Fruit fly (Drosophila melanogaster): ENCODE data around the gene DZIP1.
A peak's percentile ranks its signal among the peaks of the same experiment; 100 is the strongest.

DZIP1 gene

DNA sequence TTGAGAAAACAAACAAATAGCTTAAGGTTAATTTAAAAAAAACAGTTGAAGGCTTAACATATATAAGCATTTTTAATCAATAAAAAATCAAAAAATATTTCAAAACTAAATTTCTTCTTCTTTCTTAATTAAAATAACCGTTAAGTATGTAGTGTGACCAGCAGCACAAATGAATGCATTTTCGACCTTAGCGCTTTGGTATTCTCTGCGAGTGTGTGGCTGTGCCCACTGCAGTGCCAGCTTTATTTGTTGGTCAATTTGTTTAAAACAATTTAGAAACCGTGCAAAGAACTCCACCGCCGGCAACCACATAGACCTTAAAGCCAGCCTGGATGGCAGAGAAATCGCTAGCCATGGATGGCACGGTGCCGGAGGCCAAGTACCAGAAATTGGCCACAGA is 12.8 kb downstream of the DZIP1 start, which contains the start of gene CG6607:
TSS of gene CG6607 (plus strand) at position 203 of the 400 bp plus-strand sequence.
- TF ChIP-seq CG12605 (GFP tag; IDR thresholded peaks at IDR 0.05) (no peak), CG8159 (tag; optimal IDR thresholded peaks at IDR 0.05) (no peak), Snoo (tag; optimal IDR thresholded peaks at IDR 0.05) (no peak), CG32121 (GFP tag; IDR thresholded peaks at IDR 0.05) (no peak), Pif1A (GFP tag; optimal IDR thresholded peaks at IDR 0.05) (no peak), rn (GFP tag; IDR thresholded peaks at IDR 0.05) (no peak), CG10348 (GFP tag; IDR thresholded peaks at IDR 0.05) (no peak), CG34367 (tag; optimal IDR thresholded peaks at IDR 0.05) (no peak), CG15710 (tag; optimal IDR thresholded peaks at IDR 0.05) (no peak), CG9948 (tag; optimal IDR thresholded peaks at IDR 0.05) (no peak), CG13204 (GFP tag; optimal IDR thresholded peaks at IDR 0.05) (no peak), CG17806 (tag; optimal IDR thresholded peaks at IDR 0.05) (no peak)

DNA sequence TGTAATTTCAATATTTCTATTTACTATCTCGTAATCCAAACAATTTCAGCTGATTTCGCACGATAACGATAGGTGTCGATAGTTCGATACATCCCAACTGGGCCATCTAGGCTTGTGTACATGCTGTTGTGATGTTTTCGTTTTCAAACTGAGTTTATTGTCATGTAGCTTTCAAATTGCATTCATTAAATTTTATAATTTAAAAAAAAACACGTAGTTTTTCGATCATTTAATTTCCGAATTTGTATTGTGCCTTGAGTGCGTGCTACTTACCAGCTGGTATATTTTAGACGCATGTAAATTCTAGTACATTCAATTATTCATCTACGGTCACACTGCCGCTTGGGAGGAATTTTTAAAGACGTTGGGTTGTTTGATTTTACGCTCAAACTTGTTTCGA is 15.2 kb downstream of the DZIP1 start, which contains the start of the genes CG13623 and ana1:
TSS of gene CG13623 (minus strand) at position 231 of the 400 bp plus-strand sequence.
TSS of gene ana1 (plus strand) at position 249 of the 400 bp plus-strand sequence.
- no peak for TF ChIP-seq gl (tag; optimal IDR thresholded peaks at IDR 0.05)
- no peak for TF ChIP-seq CG34367 (tag; optimal IDR thresholded peaks at IDR 0.05)
- no peak for TF ChIP-seq CG8159 (tag; optimal IDR thresholded peaks at IDR 0.05)
- no peak for TF ChIP-seq CG17806 (tag; optimal IDR thresholded peaks at IDR 0.05)
- TF ChIP-seq CG15710 (tag; optimal IDR thresholded peaks at IDR 0.05): no peak
- no peak for TF ChIP-seq CG13204 (GFP tag; optimal IDR thresholded peaks at IDR 0.05)
- no peak for TF ChIP-seq EcR (GFP tag; optimal IDR thresholded peaks at IDR 0.05)
- TF ChIP-seq fd96Ca (GFP tag; IDR thresholded peaks at IDR 0.05): no peak
- TF ChIP-seq rn (GFP tag; IDR thresholded peaks at IDR 0.05): no peak

DNA sequence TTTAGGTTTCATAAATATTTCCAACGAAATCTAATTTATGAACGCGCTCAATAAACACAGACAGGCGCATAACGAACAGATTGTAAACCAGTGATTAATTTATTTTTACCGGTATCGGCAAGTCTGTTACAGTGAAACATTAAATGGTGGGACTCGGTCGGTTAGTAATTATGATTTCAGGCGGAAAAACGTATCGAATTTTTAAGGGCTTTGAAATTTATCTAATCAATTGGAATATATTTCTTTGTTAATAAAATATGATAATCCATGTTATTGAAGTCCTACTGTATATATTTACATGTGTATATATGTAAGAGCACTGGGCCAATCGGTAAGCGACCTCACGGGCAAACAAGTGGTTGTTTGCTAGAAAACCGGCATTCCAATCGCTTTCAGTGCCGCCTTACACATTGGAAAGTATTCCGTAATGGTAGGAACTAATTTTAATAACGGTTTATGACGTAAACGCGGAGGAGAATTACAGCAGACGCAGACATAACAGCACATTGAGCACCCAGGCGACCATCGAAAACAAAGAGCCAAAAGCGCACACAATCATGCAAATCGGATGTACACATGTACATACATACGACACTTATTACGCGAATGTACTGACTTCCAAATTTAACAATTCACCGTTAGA is 28.1 kb downstream of the DZIP1 start:
- TF ChIP-seq CG13204 (GFP tag; optimal IDR thresholded peaks at IDR 0.05) (no peak), CG8159 (tag; optimal IDR thresholded peaks at IDR 0.05) (peak; percentile 73), CG12605 (GFP tag; IDR thresholded peaks at IDR 0.05) (peak; percentile 93), CG14655 (GFP tag; optimal IDR thresholded peaks at IDR 0.05) (no peak), Snoo (tag; optimal IDR thresholded peaks at IDR 0.05) (peak; percentile 92), CG32121 (GFP tag; IDR thresholded peaks at IDR 0.05) (peak; percentile 96), Pif1A (GFP tag; optimal IDR thresholded peaks at IDR 0.05) (peak; percentile 92), CG4496 (GFP tag; IDR thresholded peaks at IDR 0.05) (peak; percentile 96), D1 (tag; optimal IDR thresholded peaks at IDR 0.05) (no peak), rn (GFP tag; IDR thresholded peaks at IDR 0.05) (peak; percentile 84), Ets98B (GFP tag; IDR thresholded peaks at IDR 0.05) (peak; percentile 97), Pif1B (GFP tag; optimal IDR thresholded peaks at IDR 0.05) (peak; percentile 89), CG34367 (tag; optimal IDR thresholded peaks at IDR 0.05) (peak; percentile 87), fd96Ca (GFP tag; IDR thresholded peaks at IDR 0.05) (peak; percentile 88), CG17806 (tag; optimal IDR thresholded peaks at IDR 0.05) (peak; percentile 64), CG9948 (tag; optimal IDR thresholded peaks at IDR 0.05) (peak; percentile 68), gl (tag; optimal IDR thresholded peaks at IDR 0.05) (peak; percentile 52), CG15710 (tag; optimal IDR thresholded peaks at IDR 0.05) (peak; percentile 90), EcR (GFP tag; optimal IDR thresholded peaks at IDR 0.05) (peak; percentile 37), CG8301 (tag; optimal IDR thresholded peaks at IDR 0.05) (no peak), CG10348 (GFP tag; IDR thresholded peaks at IDR 0.05) (peak; percentile 70; the same call in 1 of the 2 replicates)

DNA sequence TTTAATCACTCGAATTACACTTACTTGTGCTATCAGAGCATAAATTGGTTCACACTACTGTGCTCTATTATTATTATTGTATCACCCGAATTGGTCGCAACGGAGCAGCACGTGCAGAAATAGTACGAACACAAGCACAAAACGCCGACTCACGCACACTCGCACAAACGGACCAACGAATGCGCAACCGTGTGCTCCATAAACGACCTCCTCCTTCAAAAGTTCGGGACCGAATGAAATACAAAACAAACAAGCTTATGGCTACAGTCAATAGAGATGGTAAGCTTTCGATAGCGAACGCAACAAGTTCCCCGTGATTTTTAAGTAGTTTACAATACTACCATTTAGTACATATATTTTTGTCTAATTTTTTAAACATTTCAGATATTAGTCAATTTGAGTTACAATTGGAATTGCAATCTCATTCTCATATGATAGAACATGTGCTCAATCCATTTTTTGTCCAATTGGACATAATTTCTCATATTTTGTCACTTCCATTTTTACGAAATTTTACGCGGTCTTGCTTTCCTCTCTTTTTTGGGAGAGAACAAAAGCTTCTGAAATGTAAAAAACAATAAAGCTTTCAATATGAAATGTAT is 28.7 kb downstream of the DZIP1 start, which contains the start of gene Cftr:
TSS of gene Cftr (minus strand) at position 239 of the 602 bp plus-strand sequence.
- TF ChIP-seq gl (tag; optimal IDR thresholded peaks at IDR 0.05) (peak; percentile 39), CG8159 (tag; optimal IDR thresholded peaks at IDR 0.05) (peak; percentile 12), CG4496 (GFP tag; IDR thresholded peaks at IDR 0.05) (peak; percentile 73), fd96Ca (GFP tag; IDR thresholded peaks at IDR 0.05) (peak; percentile 70; the same call in 2 of the 3 replicates), CG14655 (GFP tag; optimal IDR thresholded peaks at IDR 0.05) (peak; percentile 3), CG13204 (GFP tag; optimal IDR thresholded peaks at IDR 0.05) (no peak), rn (GFP tag; IDR thresholded peaks at IDR 0.05) (no peak), D1 (tag; optimal IDR thresholded peaks at IDR 0.05) (no peak), CG8301 (tag; optimal IDR thresholded peaks at IDR 0.05) (no peak), CG10348 (GFP tag; IDR thresholded peaks at IDR 0.05) (no peak), CG17806 (tag; optimal IDR thresholded peaks at IDR 0.05) (peak; percentile 6), Pif1A (GFP tag; optimal IDR thresholded peaks at IDR 0.05) (peak; percentile 52), Pif1B (GFP tag; optimal IDR thresholded peaks at IDR 0.05) (peak; percentile 51), CG9948 (tag; optimal IDR thresholded peaks at IDR 0.05) (no peak), CG12605 (GFP tag; IDR thresholded peaks at IDR 0.05) (peak; percentile 71), CG32121 (GFP tag; IDR thresholded peaks at IDR 0.05) (peak; percentile 64), CG15710 (tag; optimal IDR thresholded peaks at IDR 0.05) (peak; percentile 3), EcR (GFP tag; optimal IDR thresholded peaks at IDR 0.05) (peak; percentile 6), CG34367 (tag; optimal IDR thresholded peaks at IDR 0.05) (peak; percentile 20), Snoo (tag; optimal IDR thresholded peaks at IDR 0.05) (peak; percentile 9), Ets98B (GFP tag; IDR thresholded peaks at IDR 0.05) (peak; percentile 74)

DNA sequence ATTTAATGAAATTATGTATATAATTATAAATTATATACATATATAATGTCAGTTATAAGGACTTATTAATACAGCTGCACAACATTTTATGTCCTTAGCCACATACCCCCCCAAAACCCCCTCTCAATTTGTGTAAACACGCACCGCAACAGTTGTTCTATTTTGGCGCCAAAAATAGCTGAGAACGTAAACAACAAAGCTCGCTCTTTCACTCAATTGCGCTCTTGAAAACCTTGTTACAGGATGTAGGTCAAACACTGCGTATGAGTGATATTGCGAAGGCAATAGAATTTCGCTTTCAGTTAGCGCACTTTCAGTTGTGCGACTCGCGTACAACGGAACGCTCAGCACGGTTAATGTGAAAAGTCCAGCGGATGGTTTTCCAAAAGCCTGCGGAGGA is 29.3 kb downstream of the DZIP1 start, which contains the start of gene Esyt2:
TSS of gene Esyt2 (plus strand) at position 332 of the 400 bp plus-strand sequence.
- TF ChIP-seq CG9948 (tag; optimal IDR thresholded peaks at IDR 0.05) (no peak), CG4496 (GFP tag; IDR thresholded peaks at IDR 0.05) (peak; percentile 80), CG8159 (tag; optimal IDR thresholded peaks at IDR 0.05) (no peak), CG13204 (GFP tag; optimal IDR thresholded peaks at IDR 0.05) (no peak), CG17806 (tag; optimal IDR thresholded peaks at IDR 0.05) (no peak), gl (tag; optimal IDR thresholded peaks at IDR 0.05) (no peak), Pif1B (GFP tag; optimal IDR thresholded peaks at IDR 0.05) (no peak), fd96Ca (GFP tag; IDR thresholded peaks at IDR 0.05) (peak; percentile 53; the same call in 2 of the 3 replicates), EcR (GFP tag; optimal IDR thresholded peaks at IDR 0.05) (no peak), Ets98B (GFP tag; IDR thresholded peaks at IDR 0.05) (peak; percentile 61; the same call in 1 of the 2 replicates), Snoo (tag; optimal IDR thresholded peaks at IDR 0.05) (no peak), CG8301 (tag; optimal IDR thresholded peaks at IDR 0.05) (no peak), CG14655 (GFP tag; optimal IDR thresholded peaks at IDR 0.05) (no peak), CG34367 (tag; optimal IDR thresholded peaks at IDR 0.05) (no peak), Pif1A (GFP tag; optimal IDR thresholded peaks at IDR 0.05) (no peak), D1 (tag; optimal IDR thresholded peaks at IDR 0.05) (no peak), CG12605 (GFP tag; IDR thresholded peaks at IDR 0.05) (peak; percentile 63), CG15710 (tag; optimal IDR thresholded peaks at IDR 0.05) (no peak), CG32121 (GFP tag; IDR thresholded peaks at IDR 0.05) (peak; percentile 78)
